Fruit fly (Drosophila melanogaster) whole organism: ENCODE measurements around the gene mthl1.

Experiments used
- CG8478 ChIP-seq: fragments of >200 bp; optimal IDR thresholded peaks from 2 replicates; lab custom pipeline; 2018; ENCODE audit warnings: inconsistent platforms
- Dll ChIP-seq: fragments of >200 bp; optimal IDR thresholded peaks from 2 replicates; lab custom pipeline; 2017
- EcR ChIP-seq, 2 experiments: fragments of >200 bp; optimal IDR thresholded peaks; 2 replicates each; lab custom pipeline; 2017; ENCODE audit warnings: missing biosample characterization in 2 of 2, missing genetic modification characterization in 2 of 2, missing genetic modification reagents in 2 of 2
- pan ChIP-seq: fragments of >200 bp; optimal IDR thresholded peaks from 2 replicates; lab custom pipeline; 2017
- psq ChIP-seq: fragments of >200 bp; optimal IDR thresholded peaks from 2 replicates; lab custom pipeline; 2017
- usp ChIP-seq: fragments of >200 bp; optimal IDR thresholded peaks from 2 replicates; lab custom pipeline; 2017; ENCODE audit warnings: missing biosample characterization, missing genetic modification characterization, mixed read lengths

The mthl1 gene

dm6 chrX:16640260-16641100, at the start of gene mthl1, which contains the start of gene SNRPG:
mthl1 (plus strand) TSS chrX:16640968.
SNRPG (minus strand) TSS chrX:16640419.
- TF ChIP-seq EcR (GFP tag; optimal IDR thresholded peaks at IDR 0.05; lab: Kevin White, UChicago) (no peak), psq (lab: Kevin White, UChicago) (no peak), CG8478 (lab: Kevin White, UChicago) (no peak)

dm6 chrX:16593418-16593817, 47.4 kb upstream of the mthl1 start, which contains the start of the genes SMC3 and Ubc7:
SMC3 (minus strand) TSS chrX:16593439.
Ubc7 (plus strand) TSS chrX:16593677.
- TF ChIP-seq Dll (lab: Kevin White, UChicago) = no peak
- TF ChIP-seq psq (lab: Kevin White, UChicago) = no peak
- no peak for TF ChIP-seq EcR (GFP tag; optimal IDR thresholded peaks at IDR 0.05; lab: Kevin White, UChicago)
- no peak for TF ChIP-seq pan (lab: Kevin White, UChicago)
- TF ChIP-seq CG8478 (lab: Kevin White, UChicago) = no peak
- no peak for TF ChIP-seq usp (GFP tag; lab: Kevin White, UChicago)

dm6 chrX:16595411-16595810, 45.4 kb upstream of the mthl1 start:
- no peak for TF ChIP-seq pan (lab: Kevin White, UChicago)

dm6 chrX:16596250-16596793, 44.4 kb upstream of the mthl1 start:
- TF ChIP-seq psq (lab: Kevin White, UChicago) (no peak), Dll (lab: Kevin White, UChicago) (no peak), EcR (GFP tag; optimal IDR thresholded peaks at IDR 0.05; lab: Kevin White, UChicago) (no peak), CG8478 (lab: Kevin White, UChicago) (no peak), usp (GFP tag; lab: Kevin White, UChicago) (no peak), pan (lab: Kevin White, UChicago) (no peak)

dm6 chrX:16598336-16598977, 42.3 kb upstream of the mthl1 start:
- TF ChIP-seq pan (lab: Kevin White, UChicago) (no peak), usp (GFP tag; lab: Kevin White, UChicago) (no peak), Dll (lab: Kevin White, UChicago) (no peak), CG8478 (lab: Kevin White, UChicago) (no peak), psq (lab: Kevin White, UChicago) (no peak), EcR (GFP tag; optimal IDR thresholded peaks at IDR 0.05; lab: Kevin White, UChicago) (no peak)

- TF ChIP-seq EcR (GFP tag; optimal IDR thresholded peaks at IDR 0.05; lab: Kevin White, UChicago) (no peak), usp (GFP tag; lab: Kevin White, UChicago) (no peak), CG8478 (lab: Kevin White, UChicago) (no peak)
Measured at dm6 chrX:16598978-16599664, 41.6 kb upstream of the mthl1 start, which contains the start of the genes CG9784 and Nup153. CG9784 (minus strand) TSS chrX:16599215. Nup153 (plus strand) TSS chrX:16599241.

- TF ChIP-seq EcR (GFP tag; optimal IDR thresholded peaks at IDR 0.05; lab: Kevin White, UChicago) (no peak), pan (lab: Kevin White, UChicago) (no peak), CG8478 (lab: Kevin White, UChicago) (peak; percentile 20)
Measured at dm6 chrX:16599770-16600169, 41.0 kb upstream of the mthl1 start.

dm6 chrX:16607828-16608227, 32.9 kb upstream of the mthl1 start:
- TF ChIP-seq EcR (GFP tag; optimal IDR thresholded peaks at IDR 0.05; lab: Kevin White, UChicago) = no peak
- TF ChIP-seq CG8478 (lab: Kevin White, UChicago) = peak; percentile 70

dm6 chrX:16610601-16611058, 30.1 kb upstream of the mthl1 start, which contains the start of gene mbt:
mbt (plus strand) TSS chrX:16610685.
- no peak for TF ChIP-seq Dll (lab: Kevin White, UChicago)
- TF ChIP-seq usp (GFP tag; lab: Kevin White, UChicago) = no peak
- TF ChIP-seq pan (lab: Kevin White, UChicago) = no peak
- no peak for TF ChIP-seq psq (lab: Kevin White, UChicago)
- no peak for TF ChIP-seq EcR (GFP tag; optimal IDR thresholded peaks at IDR 0.05; lab: Kevin White, UChicago)
- no peak for TF ChIP-seq CG8478 (lab: Kevin White, UChicago)

dm6 chrX:16616773-16617738, 23.7 kb upstream of the mthl1 start:
- no peak for TF ChIP-seq Dll (lab: Kevin White, UChicago)
- no peak for TF ChIP-seq CG8478 (lab: Kevin White, UChicago)
- TF ChIP-seq pan (lab: Kevin White, UChicago) = no peak
- TF ChIP-seq usp (GFP tag; lab: Kevin White, UChicago) = no peak
- no peak for TF ChIP-seq psq (lab: Kevin White, UChicago)
- TF ChIP-seq EcR (GFP tag; optimal IDR thresholded peaks at IDR 0.05; lab: Kevin White, UChicago) = no peak
